Fruit fly (Drosophila melanogaster) whole organism, embryonic: Measurements from ENCODE around the gene CG33325.
A peak's percentile ranks its signal among the peaks of the same experiment; 100 is the strongest.

Source experiments
- Adf1 ChIP-seq: fragments of 200-800 bp; sonication (Bioruptor generic); IDR thresholded peaks from 2 replicates; pipeline ENCODE4 v1.3.6; 2022; ENCODE audit warnings: missing biosample characterization, missing genetic modification characterization
- Asciz ChIP-seq: fragments of 200-800 bp; sonication (Bioruptor generic); optimal IDR thresholded peaks from 2 replicates; lab custom pipeline; 2017; ENCODE audit warnings: missing biosample characterization, mild to moderate bottlenecking, missing genetic modification characterization, missing genetic modification reagents
- BEAF-32 ChIP-seq: fragments of 200-800 bp; sonication (Bioruptor generic); optimal IDR thresholded peaks from 3 replicates; lab custom pipeline; 2017; ENCODE audit warnings: missing biosample characterization, missing genetic modification characterization, mild to moderate bottlenecking, moderate library complexity, missing genetic modification reagents
- Bdp1 ChIP-seq: fragments of 200-800 bp; sonication (Bioruptor generic); optimal IDR thresholded peaks from 3 replicates; lab custom pipeline; 2016; ENCODE audit warnings: missing biosample characterization, missing genetic modification characterization
- BtbVII ChIP-seq: fragments of 200-800 bp; sonication (Bioruptor generic); optimal IDR thresholded peaks from 3 replicates; lab custom pipeline; 2017; ENCODE audit warnings: missing biosample characterization, mild to moderate bottlenecking, missing genetic modification characterization
- Bteb2 ChIP-seq: fragments of 200-800 bp; sonication (Bioruptor generic); optimal IDR thresholded peaks from 2 replicates; lab custom pipeline; 2016; ENCODE audit warnings: missing biosample characterization, missing genetic modification characterization
- CG11456 ChIP-seq: fragments of 200-800 bp; sonication (Bioruptor generic); IDR thresholded peaks from 3 replicates; pipeline ENCODE4 v1.3.6; 2022; ENCODE audit warnings: missing biosample characterization, missing genetic modification characterization
- CG12769 ChIP-seq: fragments of 200-800 bp; sonication (Bioruptor generic); optimal IDR thresholded peaks from 2 replicates; lab custom pipeline; 2019; ENCODE audit warnings: missing biosample characterization, mild to moderate bottlenecking, missing genetic modification characterization, moderate library complexity
- CG15269 ChIP-seq: fragments of 200-800 bp; sonication (Bioruptor generic); optimal IDR thresholded peaks from 2 replicates; lab custom pipeline; 2018; ENCODE audit warnings: missing biosample characterization, mild to moderate bottlenecking, missing genetic modification characterization, moderate library complexity
- CG17385 ChIP-seq: fragments of 200-800 bp; sonication (Bioruptor generic); optimal IDR thresholded peaks from 3 replicates; lab custom pipeline; 2018; ENCODE audit warnings: missing biosample characterization, mild to moderate bottlenecking, missing genetic modification characterization
- CG18619 ChIP-seq: fragments of 200-800 bp; sonication (Bioruptor generic); optimal IDR thresholded peaks from 3 replicates; lab custom pipeline; 2017; ENCODE audit warnings: missing biosample characterization, mild to moderate bottlenecking, missing genetic modification characterization
- CG2120 ChIP-seq: fragments of 200-800 bp; sonication (Bioruptor generic); optimal IDR thresholded peaks from 3 replicates; lab custom pipeline; 2016; ENCODE audit warnings: missing biosample characterization, missing genetic modification characterization
- CG2202 ChIP-seq: fragments of 200-800 bp; sonication (Bioruptor generic); optimal IDR thresholded peaks from 2 replicates; lab custom pipeline; 2018; ENCODE audit warnings: missing biosample characterization, mild to moderate bottlenecking, missing genetic modification characterization
- CG31388 ChIP-seq: fragments of 200-800 bp; sonication (Bioruptor generic); optimal IDR thresholded peaks from 2 replicates; lab custom pipeline; 2016; ENCODE audit warnings: missing biosample characterization, missing genetic modification characterization
- CG32772 ChIP-seq: fragments of 200-800 bp; sonication (Bioruptor generic); IDR thresholded peaks from 2 replicates; pipeline ENCODE4 v1.3.6; 2022; ENCODE audit warnings: missing biosample characterization, missing genetic modification characterization
- CG33213 ChIP-seq: fragments of 200-800 bp; sonication (Bioruptor generic); optimal IDR thresholded peaks from 3 replicates; lab custom pipeline; 2016; ENCODE audit warnings: missing biosample characterization, missing genetic modification characterization
- CG4328 ChIP-seq: fragments of 200-800 bp; sonication (Bioruptor generic); optimal IDR thresholded peaks from 3 replicates; lab custom pipeline; 2017; ENCODE audit warnings: missing biosample characterization, missing genetic modification reagents, missing genetic modification characterization
- CG4707 ChIP-seq: fragments of 200-800 bp; sonication (Bioruptor generic); optimal IDR thresholded peaks from 2 replicates; lab custom pipeline; 2018; ENCODE audit warnings: missing biosample characterization, mild to moderate bottlenecking, missing genetic modification characterization, moderate library complexity
- CG6813 ChIP-seq: fragments of 200-800 bp; sonication (Bioruptor generic); optimal IDR thresholded peaks from 2 replicates; lab custom pipeline; 2017; ENCODE audit warnings: missing biosample characterization, missing genetic modification characterization, mild to moderate bottlenecking, moderate library complexity, missing genetic modification reagents
- CG7839 ChIP-seq: fragments of 200-800 bp; sonication (Bioruptor generic); optimal IDR thresholded peaks from 3 replicates; lab custom pipeline; 2018; ENCODE audit warnings: missing biosample characterization, mild to moderate bottlenecking, missing genetic modification characterization, moderate library complexity
- CG8281 ChIP-seq: fragments of 200-800 bp; sonication (Bioruptor generic); optimal IDR thresholded peaks from 2 replicates; lab custom pipeline; 2018; ENCODE audit warnings: missing biosample characterization, mild to moderate bottlenecking, missing genetic modification characterization, moderate library complexity
- CG8388 ChIP-seq: fragments of 200-800 bp; sonication (Bioruptor generic); optimal IDR thresholded peaks from 2 replicates; lab custom pipeline; 2019; ENCODE audit warnings: missing biosample characterization, mild to moderate bottlenecking, missing genetic modification characterization, moderate library complexity
- CG8924 ChIP-seq: fragments of 200-800 bp; optimal IDR thresholded peaks from 3 replicates; lab custom pipeline; 2019; ENCODE audit warnings: missing biosample characterization, mild to moderate bottlenecking, missing genetic modification characterization, moderate library complexity
- CG9215 ChIP-seq: fragments of 200-800 bp; sonication (Bioruptor generic); IDR thresholded peaks from 2 replicates; pipeline ENCODE4 v1.3.6; 2022; ENCODE audit warnings: missing biosample characterization, missing genetic modification characterization
- D ChIP-seq, 2 experiments: fragments of 200-800 bp in 1 of 2; fragments of >200 bp in 1 of 2; sonication (Bioruptor generic) in 1 of 2; optimal IDR thresholded peaks; 2 replicates in 1 of 2; 3 replicates in 1 of 2; lab custom pipeline; 2017; ENCODE audit warnings: mild to moderate bottlenecking in 1 of 2, missing biosample characterization in 1 of 2, missing genetic modification characterization in 1 of 2, missing genetic modification reagents in 1 of 2
- Dip2 ChIP-seq: fragments of 200-800 bp; sonication (Bioruptor generic); IDR thresholded peaks from 2 replicates; pipeline ENCODE4 v1.3.6; 2022; ENCODE audit warnings: missing biosample characterization, missing genetic modification characterization
- Elba2 ChIP-seq: fragments of 200-800 bp; sonication (Bioruptor generic); optimal IDR thresholded peaks from 3 replicates; lab custom pipeline; 2016; ENCODE audit warnings: missing biosample characterization, missing genetic modification characterization
- Ets65A ChIP-seq: fragments of 200-800 bp; sonication (Bioruptor generic); peaks from one replicate; lab custom pipeline; 2016; ENCODE audit warnings: missing biosample characterization, missing genetic modification characterization
- Fer3 ChIP-seq: fragments of 200-800 bp; sonication (Bioruptor generic); optimal IDR thresholded peaks from 2 replicates; lab custom pipeline; 2018; ENCODE audit warnings: missing biosample characterization, mild to moderate bottlenecking, missing genetic modification characterization, moderate library complexity
- Gug ChIP-seq: fragments of 200-800 bp; sonication (Bioruptor generic); IDR thresholded peaks from 4 replicates; pipeline ENCODE4 v1.3.6; 2022; ENCODE audit warnings: missing biosample characterization, missing genetic modification characterization
- Hand ChIP-seq: fragments of 200-800 bp; sonication (Bioruptor generic); optimal IDR thresholded peaks from 2 replicates; lab custom pipeline; 2017; ENCODE audit warnings: mild to moderate bottlenecking, missing biosample characterization, missing genetic modification reagents, missing genetic modification characterization
- Med ChIP-seq: fragments of 200-800 bp; sonication (Bioruptor generic); peaks from one replicate; lab custom pipeline; 2016; ENCODE audit warnings: missing biosample characterization, missing genetic modification characterization, mild to moderate bottlenecking, inconsistent platforms, moderate library complexity
- Nf-YB ChIP-seq: fragments of 200-800 bp; sonication (Bioruptor generic); optimal IDR thresholded peaks from 3 replicates; lab custom pipeline; 2019; ENCODE audit warnings: missing biosample characterization, mild to moderate bottlenecking, missing genetic modification characterization, moderate library complexity
- Pdp1 ChIP-seq, 2 experiments: fragments of 200-800 bp; sonication (Bioruptor generic); optimal IDR thresholded peaks; 3 replicates each; lab custom pipeline; 2016; ENCODE audit warnings: missing biosample characterization in 2 of 2, missing genetic modification characterization in 2 of 2, mild to moderate bottlenecking in 1 of 2, moderate library complexity in 1 of 2
- Rfx ChIP-seq: fragments of 200-800 bp; sonication (Bioruptor generic); IDR thresholded peaks from 2 replicates; pipeline ENCODE4 v1.3.6; 2022; ENCODE audit warnings: missing biosample characterization, missing genetic modification characterization
- Ssrp ChIP-seq: fragments of 200-800 bp; sonication (Bioruptor generic); optimal IDR thresholded peaks from 2 replicates; lab custom pipeline; 2018; ENCODE audit warnings: missing biosample characterization, mild to moderate bottlenecking, missing genetic modification characterization, moderate library complexity
- Stat92E ChIP-seq, 3 experiments: fragments of >200 bp in 2 of 3; fragments of 200-800 bp in 1 of 3; sonication (Bioruptor generic) in 1 of 3; optimal IDR thresholded peaks; 2 replicates each; lab custom pipeline; 2017 to 2019; ENCODE audit warnings: missing biosample characterization in 3 of 3, missing genetic modification characterization in 3 of 3, mild to moderate bottlenecking in 1 of 3, moderate library complexity in 1 of 3
- gem ChIP-seq: fragments of 200-800 bp; sonication (Bioruptor generic); optimal IDR thresholded peaks from 2 replicates; lab custom pipeline; 2019; ENCODE audit warnings: missing biosample characterization, mild to moderate bottlenecking, missing genetic modification characterization, moderate library complexity
- grau ChIP-seq: fragments of 200-800 bp; optimal IDR thresholded peaks from 3 replicates; lab custom pipeline; 2019; ENCODE audit warnings: missing biosample characterization, mild to moderate bottlenecking, missing genetic modification characterization, moderate library complexity
- jing ChIP-seq: fragments of 200-800 bp; sonication (Bioruptor generic); optimal IDR thresholded peaks from 2 replicates; lab custom pipeline; 2018; ENCODE audit warnings: missing biosample characterization, mild to moderate bottlenecking, missing genetic modification characterization
- repo ChIP-seq: fragments of 200-800 bp; sonication (Bioruptor generic); optimal IDR thresholded peaks from 2 replicates; lab custom pipeline; 2016; ENCODE audit warnings: missing biosample characterization, missing genetic modification characterization
- row ChIP-seq: fragments of 200-800 bp; sonication (Bioruptor generic); IDR thresholded peaks from 3 replicates; pipeline ENCODE4 v1.3.6; 2022; ENCODE audit warnings: missing biosample characterization, missing genetic modification characterization
- schlank ChIP-seq: fragments of 200-800 bp; sonication (Bioruptor generic); optimal IDR thresholded peaks from 2 replicates; lab custom pipeline; 2018; ENCODE audit warnings: missing biosample characterization, mild to moderate bottlenecking, missing genetic modification characterization
- slou ChIP-seq: fragments of 200-800 bp; sonication (Bioruptor generic); optimal IDR thresholded peaks from 3 replicates; lab custom pipeline; 2016; ENCODE audit warnings: missing biosample characterization, missing genetic modification characterization
- sna ChIP-seq: fragments of 200-800 bp; sonication (Bioruptor generic); IDR thresholded peaks from 2 replicates; pipeline ENCODE4 v1.3.6; 2022; ENCODE audit warnings: missing biosample characterization, missing genetic modification characterization; ENCODE audit not compliant: partially characterized antibody
- twi ChIP-seq: fragments of 200-800 bp; optimal IDR thresholded peaks from 2 replicates; lab custom pipeline; 2019; ENCODE audit warnings: missing biosample characterization, mild to moderate bottlenecking, missing genetic modification characterization, moderate library complexity
- unc-4 ChIP-seq: fragments of 200-800 bp; sonication (Bioruptor generic); IDR thresholded peaks from 2 replicates; pipeline ENCODE4 v1.3.6; 2022; ENCODE audit warnings: missing biosample characterization, missing genetic modification characterization; ENCODE audit not compliant: partially characterized antibody
- unpg ChIP-seq: fragments of 200-800 bp; sonication (Bioruptor generic); optimal IDR thresholded peaks from 3 replicates; lab custom pipeline; 2018; ENCODE audit warnings: missing biosample characterization, mild to moderate bottlenecking, missing genetic modification characterization, moderate library complexity
- usp ChIP-seq: fragments of >200 bp; optimal IDR thresholded peaks from 2 replicates; lab custom pipeline; 2017; ENCODE audit warnings: missing biosample characterization, missing genetic modification characterization
- zen ChIP-seq: fragments of 200-800 bp; sonication (Bioruptor generic); optimal IDR thresholded peaks from 3 replicates; lab custom pipeline; 2018; ENCODE audit warnings: missing biosample characterization, mild to moderate bottlenecking, missing genetic modification characterization, moderate library complexity

CG33325 gene

dm6 chr3R:8712722-8713131 is 32.9 kb upstream of the CG33325 start, which contains the start of gene CG8112 (continued):
- TF ChIP-seq CG18619 (GFP tag; lab: Kevin White, UChicago): peak; percentile 42
- TF ChIP-seq CG15269 (tag; lab: Kevin White, UChicago): no peak
- TF ChIP-seq D (optimal IDR thresholded peaks at IDR 0.05; lab: Kevin White, UChicago): no peak
- TF ChIP-seq D (GFP tag; optimal IDR thresholded peaks at IDR 0.05; lab: Kevin White, UChicago): no peak
- TF ChIP-seq Nf-YB (GFP tag; lab: Kevin White, UChicago): peak; percentile 6
- no peak for TF ChIP-seq slou (GFP tag; lab: Kevin White, UChicago)
- TF ChIP-seq grau: peak; percentile 51
- no peak for TF ChIP-seq BtbVII (GFP tag; lab: Kevin White, UChicago)
- TF ChIP-seq CG2120 (GFP tag; lab: Kevin White, UChicago): peak; percentile 17
- peak; percentile 44 for TF ChIP-seq CG8924 (tag; lab: Kevin White, UChicago)
- no peak for TF ChIP-seq BEAF-32 (GFP tag; lab: Kevin White, UChicago)
- TF ChIP-seq CG6813 (GFP tag; lab: Kevin White, UChicago): peak; percentile 24
- TF ChIP-seq sna (GFP tag; lab: Robert Waterston, UW): no peak
- TF ChIP-seq CG8281 (tag; lab: Kevin White, UChicago): no peak
- TF ChIP-seq Ssrp (tag; lab: Kevin White, UChicago): peak; percentile 11
- peak; percentile 14 for TF ChIP-seq CG7839 (tag; lab: Kevin White, UChicago)
- no peak for TF ChIP-seq CG31388
- TF ChIP-seq schlank (tag; lab: Kevin White, UChicago): no peak
- TF ChIP-seq Bteb2 (GFP tag; lab: Kevin White, UChicago): no peak
- TF ChIP-seq twi (tag; lab: Kevin White, UChicago): no peak
- TF ChIP-seq gem (tag; lab: Kevin White, UChicago): peak; percentile 64
- TF ChIP-seq CG12769 (tag; lab: Kevin White, UChicago): no peak
- TF ChIP-seq CG17385 (GFP tag; lab: Kevin White, UChicago): peak; percentile 21
- no peak for TF ChIP-seq Elba2 (GFP tag; lab: Kevin White, UChicago)
- TF ChIP-seq CG11456 (GFP tag; lab: Robert Waterston, UW): no peak
- no peak for TF ChIP-seq unc-4 (GFP tag; lab: Robert Waterston, UW)
- TF ChIP-seq CG2202: no peak
- no peak for TF ChIP-seq Dip2 (GFP tag; lab: Robert Waterston, UW)
- TF ChIP-seq Rfx (GFP tag; lab: Robert Waterston, UW): peak; percentile 30; the same call in 1 of the 2 replicates
- TF ChIP-seq Hand (GFP tag; lab: Kevin White, UChicago): peak; percentile 39
- no peak for TF ChIP-seq usp (GFP tag; lab: Kevin White, UChicago)
- no peak for TF ChIP-seq Bdp1
- peak; percentile 80 for TF ChIP-seq Med (GFP tag; lab: Kevin White, UChicago)
- TF ChIP-seq unpg (GFP tag; lab: Kevin White, UChicago): peak; percentile 0
- TF ChIP-seq Stat92E (GFP tag; optimal IDR thresholded peaks at IDR 0.05; lab: Kevin White, UChicago): no peak
- no peak for TF ChIP-seq Ets65A (GFP tag; lab: Kevin White, UChicago)
- TF ChIP-seq CG4328: no peak
- peak; percentile 30 for TF ChIP-seq Fer3 (tag; lab: Kevin White, UChicago)
- TF ChIP-seq repo: no peak
- TF ChIP-seq Pdp1 (GFP tag; optimal IDR thresholded peaks at IDR 0.05; lab: Kevin White, UChicago): no peak
- TF ChIP-seq CG8388 (GFP tag; lab: Kevin White, UChicago): peak; percentile 14
- peak; percentile 50; the same call in 2 of the 3 replicates for TF ChIP-seq row (GFP tag; lab: Robert Waterston, UW)
- no peak for TF ChIP-seq CG9215 (GFP tag; lab: Robert Waterston, UW)
- peak; percentile 12 for TF ChIP-seq Asciz (GFP tag; lab: Kevin White, UChicago)
- TF ChIP-seq Adf1 (GFP tag; lab: Robert Waterston, UW): no peak
- TF ChIP-seq Gug (GFP tag; lab: Robert Waterston, UW): no peak
- no peak for TF ChIP-seq zen
- no peak for TF ChIP-seq CG33213 (GFP tag; lab: Kevin White, UChicago)
- TF ChIP-seq jing (GFP tag; lab: Kevin White, UChicago): no peak
- no peak for TF ChIP-seq CG4707 (GFP tag; lab: Kevin White, UChicago)
- no peak for TF ChIP-seq CG32772 (GFP tag; lab: Robert Waterston, UW)
